Fruit fly (Drosophila melanogaster) whole organism, embryonic: ENCODE results near the gene par-6.

Source experiments
- C15 ChIP-seq: fragments of 200-800 bp; sonication (Bioruptor generic); IDR thresholded peaks from 3 replicates; pipeline ENCODE4 v1.3.6; 2022; ENCODE audit warnings: missing biosample characterization, missing genetic modification characterization
- CG10979 ChIP-seq: fragments of 200-800 bp; sonication (Bioruptor generic); optimal IDR thresholded peaks from 2 replicates; lab custom pipeline; 2018; ENCODE audit warnings: missing biosample characterization, mild to moderate bottlenecking, missing genetic modification characterization, moderate library complexity
- CG11247 ChIP-seq: fragments of 200-800 bp; sonication (Bioruptor generic); IDR thresholded peaks from 2 replicates; pipeline ENCODE4 v1.3.6; 2022; ENCODE audit warnings: missing biosample characterization, missing genetic modification characterization
- CG11560 ChIP-seq: fragments of 200-800 bp; sonication (Bioruptor generic); IDR thresholded peaks from 3 replicates; pipeline ENCODE4 v1.3.6; 2022; ENCODE audit warnings: missing biosample characterization, missing genetic modification characterization
- CG11695 ChIP-seq: fragments of 200-800 bp; sonication (Bioruptor generic); IDR thresholded peaks from 3 replicates; pipeline ENCODE4 v1.3.6; 2022; ENCODE audit warnings: missing biosample characterization, missing genetic modification characterization
- CG15696 ChIP-seq: fragments of 200-800 bp; sonication (Bioruptor generic); optimal IDR thresholded peaks from 2 replicates; lab custom pipeline; 2019; ENCODE audit warnings: missing biosample characterization, mild to moderate bottlenecking, missing genetic modification characterization, moderate library complexity
- CG1603 ChIP-seq: fragments of 200-800 bp; sonication (Bioruptor generic); optimal IDR thresholded peaks from 2 replicates; lab custom pipeline; 2019; ENCODE audit warnings: missing biosample characterization, mild to moderate bottlenecking, missing genetic modification characterization, moderate library complexity
- CG16815 ChIP-seq: fragments of 200-800 bp; sonication (Bioruptor generic); optimal IDR thresholded peaks from 3 replicates; lab custom pipeline; 2017; ENCODE audit warnings: missing biosample characterization, mild to moderate bottlenecking, missing genetic modification characterization
- CG17359 ChIP-seq: fragments of 200-800 bp; sonication (Bioruptor generic); optimal IDR thresholded peaks from 3 replicates; lab custom pipeline; 2018; ENCODE audit warnings: missing biosample characterization, mild to moderate bottlenecking, missing genetic modification characterization, moderate library complexity
- CG18476 ChIP-seq: fragments of 200-800 bp; sonication (Bioruptor generic); optimal IDR thresholded peaks from 2 replicates; lab custom pipeline; 2016; ENCODE audit warnings: missing biosample characterization, mild to moderate bottlenecking, missing genetic modification characterization
- CG2120 ChIP-seq: fragments of 200-800 bp; sonication (Bioruptor generic); optimal IDR thresholded peaks from 3 replicates; lab custom pipeline; 2016; ENCODE audit warnings: missing biosample characterization, missing genetic modification characterization
- CG3407 ChIP-seq: fragments of 200-800 bp; sonication (Bioruptor generic); optimal IDR thresholded peaks from 2 replicates; lab custom pipeline; 2018; ENCODE audit warnings: missing biosample characterization, mild to moderate bottlenecking, missing genetic modification characterization
- CG34224 ChIP-seq: fragments of 200-800 bp; sonication (Bioruptor generic); IDR thresholded peaks from 3 replicates; pipeline ENCODE4 v1.3.6; 2022; ENCODE audit warnings: missing biosample characterization, missing genetic modification characterization; ENCODE audit not compliant: partially characterized antibody
- CG34422 ChIP-seq: fragments of 200-800 bp; sonication (Bioruptor generic); IDR thresholded peaks from 3 replicates; pipeline ENCODE4 v1.3.6; 2022; ENCODE audit warnings: missing biosample characterization, missing genetic modification characterization
- CG42726 ChIP-seq: fragments of 200-800 bp; sonication (Bioruptor generic); IDR thresholded peaks from 2 replicates; pipeline ENCODE4 v1.3.6; 2022; ENCODE audit warnings: missing biosample characterization, missing genetic modification characterization; ENCODE audit not compliant: partially characterized antibody
- CG7357 ChIP-seq: fragments of 200-800 bp; sonication (Bioruptor generic); IDR thresholded peaks from 3 replicates; pipeline ENCODE4 v1.3.6; 2022; ENCODE audit warnings: missing biosample characterization, missing genetic modification characterization
- CG7745 ChIP-seq: fragments of 200-800 bp; sonication (Bioruptor generic); optimal IDR thresholded peaks from 2 replicates; lab custom pipeline; 2018; ENCODE audit warnings: missing biosample characterization, mild to moderate bottlenecking, missing genetic modification characterization, moderate library complexity
- Dad ChIP-seq: fragments of 200-800 bp; sonication (Bioruptor generic); optimal IDR thresholded peaks from 3 replicates; lab custom pipeline; 2016; ENCODE audit warnings: missing biosample characterization, missing genetic modification characterization
- Dfd ChIP-seq, 2 experiments: fragments of >200 bp; optimal IDR thresholded peaks; 2 replicates each; lab custom pipeline; 2017; ENCODE audit warnings: missing biosample characterization in 2 of 2, missing genetic modification characterization in 2 of 2
- Dip3 ChIP-seq: fragments of 200-800 bp; sonication (Bioruptor generic); optimal IDR thresholded peaks from 3 replicates; lab custom pipeline; 2016; ENCODE audit warnings: missing biosample characterization, missing genetic modification characterization
- Dll ChIP-seq: fragments of 200-800 bp; sonication (Bioruptor generic); IDR thresholded peaks from 4 replicates; pipeline ENCODE4 v1.3.6; 2022; ENCODE audit warnings: missing biosample characterization, missing genetic modification characterization; ENCODE audit not compliant: partially characterized antibody
- HLHmδ ChIP-seq: fragments of 200-800 bp; sonication (Bioruptor generic); optimal IDR thresholded peaks from 2 replicates; lab custom pipeline; 2018; ENCODE audit warnings: missing biosample characterization, mild to moderate bottlenecking, missing genetic modification characterization, moderate library complexity
- Hr39 ChIP-seq: fragments of >200 bp; optimal IDR thresholded peaks from 2 replicates; lab custom pipeline; 2017
- Mes4 ChIP-seq: fragments of 200-800 bp; sonication (Bioruptor generic); optimal IDR thresholded peaks from 2 replicates; lab custom pipeline; 2016; ENCODE audit warnings: missing biosample characterization, missing genetic modification characterization
- Oli ChIP-seq: fragments of 200-800 bp; sonication (Bioruptor generic); optimal IDR thresholded peaks from 2 replicates; lab custom pipeline; 2018; ENCODE audit warnings: missing biosample characterization, mild to moderate bottlenecking, missing genetic modification characterization, moderate library complexity
- Sox100B ChIP-seq: fragments of 200-800 bp; sonication (Bioruptor generic); optimal IDR thresholded peaks from 3 replicates; lab custom pipeline; 2018; ENCODE audit warnings: missing biosample characterization, mild to moderate bottlenecking, missing genetic modification characterization
- Stat92E ChIP-seq, 3 experiments: fragments of >200 bp in 2 of 3; fragments of 200-800 bp in 1 of 3; sonication (Bioruptor generic) in 1 of 3; optimal IDR thresholded peaks; 2 replicates each; lab custom pipeline; 2017 to 2019; ENCODE audit warnings: missing biosample characterization in 3 of 3, missing genetic modification characterization in 3 of 3, mild to moderate bottlenecking in 1 of 3, moderate library complexity in 1 of 3
- ab ChIP-seq: fragments of 200-800 bp; sonication (Bioruptor generic); optimal IDR thresholded peaks from 2 replicates; lab custom pipeline; 2016; ENCODE audit warnings: missing biosample characterization, missing genetic modification characterization
- ac ChIP-seq: fragments of 200-800 bp; sonication (Bioruptor generic); optimal IDR thresholded peaks from 3 replicates; lab custom pipeline; 2017; ENCODE audit warnings: missing biosample characterization, mild to moderate bottlenecking, missing genetic modification characterization
- ase ChIP-seq: fragments of 200-800 bp; sonication (Bioruptor generic); IDR thresholded peaks from 3 replicates; pipeline ENCODE4 v1.3.6; 2022; ENCODE audit warnings: missing biosample characterization, missing genetic modification characterization
- chinmo ChIP-seq: fragments of 200-800 bp; sonication (Bioruptor generic); IDR thresholded peaks from 4 replicates; pipeline ENCODE4 v1.3.6; 2022; ENCODE audit warnings: missing biosample characterization, missing genetic modification characterization; ENCODE audit not compliant: partially characterized antibody
- crp ChIP-seq, 2 experiments: fragments of 200-800 bp; sonication (Bioruptor generic); optimal IDR thresholded peaks; 2 replicates in 1 of 2; 3 replicates in 1 of 2; lab custom pipeline; 2017; ENCODE audit warnings: missing biosample characterization in 2 of 2, missing genetic modification characterization in 2 of 2, mild to moderate bottlenecking in 1 of 2, moderate library complexity in 1 of 2
- dysf ChIP-seq: fragments of 200-800 bp; sonication (Bioruptor generic); IDR thresholded peaks from 3 replicates; pipeline ENCODE4 v1.3.6; 2022; ENCODE audit warnings: missing biosample characterization, missing genetic modification characterization
- fd102C ChIP-seq: fragments of 200-800 bp; sonication (Bioruptor generic); optimal IDR thresholded peaks from 2 replicates; lab custom pipeline; 2018; ENCODE audit warnings: missing biosample characterization, mild to moderate bottlenecking, missing genetic modification characterization, moderate library complexity
- ftz-f1 ChIP-seq: fragments of 200-800 bp; sonication (Bioruptor generic); optimal IDR thresholded peaks from 2 replicates; lab custom pipeline; 2016; ENCODE audit warnings: missing biosample characterization, missing genetic modification characterization
- gcm ChIP-seq: fragments of 200-800 bp; sonication (Bioruptor generic); optimal IDR thresholded peaks from 2 replicates; lab custom pipeline; 2019; ENCODE audit warnings: missing biosample characterization, mild to moderate bottlenecking, missing genetic modification characterization, moderate library complexity
- hbn ChIP-seq: fragments of 200-800 bp; sonication (Bioruptor generic); IDR thresholded peaks from 2 replicates; pipeline ENCODE4 v1.3.6; 2022; ENCODE audit warnings: missing biosample characterization, missing genetic modification characterization; ENCODE audit not compliant: partially characterized antibody
- nmo ChIP-seq: fragments of 200-800 bp; sonication (Bioruptor generic); optimal IDR thresholded peaks from 2 replicates; lab custom pipeline; 2018; ENCODE audit warnings: missing biosample characterization, mild to moderate bottlenecking, missing genetic modification characterization, moderate library complexity
- nom ChIP-seq: fragments of 200-800 bp; sonication (Bioruptor generic); optimal IDR thresholded peaks from 2 replicates; lab custom pipeline; 2017; ENCODE audit warnings: missing biosample characterization, missing genetic modification characterization, mild to moderate bottlenecking, moderate library complexity, missing genetic modification reagents
- org-1 ChIP-seq: fragments of 200-800 bp; sonication (Bioruptor generic); optimal IDR thresholded peaks from 2 replicates; lab custom pipeline; 2017; ENCODE audit warnings: missing biosample characterization, missing genetic modification characterization
- otp ChIP-seq: fragments of 200-800 bp; sonication (Bioruptor generic); IDR thresholded peaks from 3 replicates; pipeline ENCODE4, ENCODE4 v1.3.6; 2022; ENCODE audit warnings: missing biosample characterization, missing genetic modification characterization
- psq ChIP-seq: fragments of 200-800 bp; sonication (Bioruptor generic); optimal IDR thresholded peaks from 2 replicates; lab custom pipeline; 2017; ENCODE audit warnings: missing biosample characterization, missing genetic modification characterization
- sens-2 ChIP-seq: fragments of 200-800 bp; sonication (Bioruptor generic); IDR thresholded peaks from 2 replicates; pipeline ENCODE4 v1.3.6; 2022; ENCODE audit warnings: missing biosample characterization, missing genetic modification characterization
- slp2 ChIP-seq: fragments of 200-800 bp; sonication (Bioruptor generic); optimal IDR thresholded peaks from 2 replicates; lab custom pipeline; 2016; ENCODE audit warnings: missing biosample characterization, missing genetic modification characterization
- sqz ChIP-seq: fragments of 200-800 bp; sonication (Bioruptor generic); optimal IDR thresholded peaks from 3 replicates; lab custom pipeline; 2018; ENCODE audit warnings: missing biosample characterization, mild to moderate bottlenecking, missing genetic modification characterization
- tio ChIP-seq: fragments of 200-800 bp; sonication (Bioruptor generic); optimal IDR thresholded peaks from 2 replicates; lab custom pipeline; 2017; ENCODE audit warnings: missing biosample characterization, missing genetic modification characterization, inconsistent platforms
- wek ChIP-seq: fragments of 200-800 bp; sonication (Bioruptor generic); optimal IDR thresholded peaks from 3 replicates; lab custom pipeline; 2018; ENCODE audit warnings: missing biosample characterization, mild to moderate bottlenecking, missing genetic modification characterization, moderate library complexity
- zen2 ChIP-seq: fragments of 200-800 bp; sonication (Bioruptor generic); IDR thresholded peaks from 3 replicates; pipeline ENCODE4 v1.3.6; 2022; ENCODE audit warnings: missing biosample characterization, missing genetic modification characterization; ENCODE audit not compliant: partially characterized antibody

The par-6 gene

dm6 chrX:17737812-17738473 lies 34.8 kb downstream of the par-6 start (continued):
- peak; percentile 88 for TF ChIP-seq hbn (GFP tag; lab: Robert Waterston, UW)
- TF ChIP-seq Dll (GFP tag; lab: Robert Waterston, UW), result peak; percentile 96
- TF ChIP-seq chinmo, result peak; percentile 95
- TF ChIP-seq otp (GFP tag; lab: Robert Waterston, UW), result 0 out of 3 replicates have a peak, but pooled peaks have one; percentile 6
- TF ChIP-seq CG11695 (GFP tag; lab: Robert Waterston, UW), result peak; percentile 75; the same call in 2 of the 3 replicates
- TF ChIP-seq ftz-f1 (GFP tag; lab: Kevin White, UChicago), result no peak
- peak; percentile 93 for TF ChIP-seq CG42726
- no peak for TF ChIP-seq CG7745
- TF ChIP-seq Dip3 (GFP tag; lab: Kevin White, UChicago), result no peak
- no peak for TF ChIP-seq CG7357
- TF ChIP-seq CG15696, result peak; percentile 40
- peak; percentile 84 for TF ChIP-seq zen2 (GFP tag; lab: Robert Waterston, UW)
- peak; percentile 57; the same call in 1 of the 3 replicates for TF ChIP-seq CG11560 (tag; lab: Robert Waterston, UW)
- TF ChIP-seq nmo, result peak; percentile 24
- no peak for TF ChIP-seq Hr39 (lab: Kevin White, UChicago)
- peak; percentile 46 for TF ChIP-seq Dad (GFP tag; lab: Kevin White, UChicago)
- no peak for TF ChIP-seq fd102C
- peak; percentile 73 for TF ChIP-seq gcm
- TF ChIP-seq C15 (GFP tag; lab: Robert Waterston, UW), result no peak
- no peak for TF ChIP-seq Stat92E (GFP tag; optimal IDR thresholded peaks at IDR 0.05; lab: Kevin White, UChicago)
- no peak for TF ChIP-seq wek (GFP tag; lab: Kevin White, UChicago)
- peak; percentile 25; the same call in 1 of the 3 replicates for TF ChIP-seq ase (GFP tag; lab: Robert Waterston, UW)
- no peak for TF ChIP-seq ab (GFP tag; lab: Kevin White, UChicago)
- TF ChIP-seq tio (GFP tag; lab: Kevin White, UChicago), result peak; percentile 6
- TF ChIP-seq CG2120 (GFP tag; lab: Kevin White, UChicago), result peak; percentile 25
- TF ChIP-seq CG18476 (GFP tag; lab: Kevin White, UChicago), result peak; percentile 7
- peak; percentile 38 for TF ChIP-seq org-1 (GFP tag; lab: Kevin White, UChicago)
- TF ChIP-seq sens-2 (GFP tag; lab: Robert Waterston, UW), result 0 out of 2 replicates have a peak, but pooled peaks have one; percentile 22
- TF ChIP-seq CG3407 (GFP tag; lab: Kevin White, UChicago), result no peak
- no peak for TF ChIP-seq Dfd (GFP tag; optimal IDR thresholded peaks at IDR 0.05; lab: Kevin White, UChicago)
- TF ChIP-seq nom (GFP tag; lab: Kevin White, UChicago), result no peak
- TF ChIP-seq CG17359, result peak; percentile 42
- peak; percentile 65 for TF ChIP-seq Sox100B (GFP tag; lab: Kevin White, UChicago)
- 0 out of 2 replicates have a peak, but pooled peaks have one; percentile 35 for TF ChIP-seq CG11247 (GFP tag; lab: Robert Waterston, UW)
- peak; percentile 58; the same call in 2 of the 3 replicates for TF ChIP-seq dysf
- TF ChIP-seq HLHmδ (GFP tag; lab: Kevin White, UChicago), result peak; percentile 36
- peak; percentile 20 for TF ChIP-seq Mes4 (GFP tag; lab: Kevin White, UChicago)
- peak; percentile 61 for TF ChIP-seq CG1603 (tag; lab: Kevin White, UChicago)
- no peak for TF ChIP-seq CG16815 (GFP tag; lab: Kevin White, UChicago)
- no peak for TF ChIP-seq ac
- peak; percentile 87 for TF ChIP-seq CG34224 (GFP tag; lab: Robert Waterston, UW)
- TF ChIP-seq sqz, result no peak
- TF ChIP-seq Oli, result peak; percentile 57
- TF ChIP-seq psq (GFP tag; lab: Kevin White, UChicago), result no peak
- peak; percentile 8 for TF ChIP-seq slp2 (GFP tag; lab: Kevin White, UChicago)
- no peak for TF ChIP-seq crp (GFP tag; optimal IDR thresholded peaks at IDR 0.05; lab: Kevin White, UChicago)
- TF ChIP-seq CG10979, result peak; percentile 73
- peak; percentile 66 for TF ChIP-seq CG34422 (GFP tag; lab: Robert Waterston, UW)
